Worm (Caenorhabditis elegans): ENCODE measurements around the gene clec-139.

clec-139 gene

ce11 chrII:4603035-4603434 lies 18.5 kb downstream of the clec-139 start, which contains the start of gene F35D11.4 (continued):
- TF ChIP-seq let-607 (tag; optimal IDR thresholded peaks at IDR 0.05) = peak in 1 of 2 experiments; percentile 46
- peak; percentile 48 for TF ChIP-seq tbp1 (GFP tag; optimal IDR thresholded peaks at IDR 0.05)
- peak; percentile 47; the same call in 1 of the 2 replicates for TF ChIP-seq B0336.3 (GFP tag; IDR thresholded peaks at IDR 0.05)
- peak; percentile 46 for TF ChIP-seq athp-1 (tag; optimal IDR thresholded peaks at IDR 0.05)
- TF ChIP-seq ztf-28 (GFP tag; IDR thresholded peaks at IDR 0.05) = peak; percentile 26; the same call in 1 of the 2 replicates
- TF ChIP-seq aptf-2 (GFP tag; conservative IDR thresholded peaks at IDR 0.05) = peak; percentile 88
- peak; percentile 69 for TF ChIP-seq madf-10 (tag; optimal IDR thresholded peaks at IDR 0.05)
- TF ChIP-seq atf-7 (tag; optimal IDR thresholded peaks at IDR 0.05) = peak; percentile 37
- no peak for TF ChIP-seq cebp-1 (GFP tag; IDR thresholded peaks at IDR 0.05)
- TF ChIP-seq cebp-1 (tag; optimal IDR thresholded peaks at IDR 0.05) = peak; percentile 50
- TF ChIP-seq hmg-20 (GFP tag; IDR thresholded peaks at IDR 0.05) = no peak
- TF ChIP-seq snpc-1.1 (tag; optimal IDR thresholded peaks at IDR 0.05; ENCODE audit: insufficient read depth) = no peak
- 0 out of 2 replicates have a peak, but pooled peaks have one; percentile 51 for TF ChIP-seq lir-1 (GFP tag; conservative IDR thresholded peaks at IDR 0.05)
- peak; percentile 46 for TF ChIP-seq hmg-1.2 (GFP tag; IDR thresholded peaks at IDR 0.05)
- peak; percentile 43; the same call in 1 of the 2 replicates for TF ChIP-seq ceh-91 (GFP tag; IDR thresholded peaks at IDR 0.05)
- peak; percentile 85 for TF ChIP-seq ceh-27 (GFP tag; optimal IDR thresholded peaks at IDR 0.05)
- TF ChIP-seq bed-2 (GFP tag; IDR thresholded peaks at IDR 0.05) = peak; percentile 88
- peak; percentile 73 for TF ChIP-seq lsl-1 (GFP tag; optimal IDR thresholded peaks at IDR 0.05)
- TF ChIP-seq ZK185.1 (tag; optimal IDR thresholded peaks at IDR 0.05; ENCODE audit: poor library complexity, severe bottlenecking) = peak; percentile 92
- no peak for TF ChIP-seq chd-7 (tag; optimal IDR thresholded peaks at IDR 0.05)
- no peak for TF ChIP-seq mel-28 (tag; optimal IDR thresholded peaks at IDR 0.05; ENCODE audit: borderline replicate concordance)
- TF ChIP-seq xnd-1 (tag; optimal IDR thresholded peaks at IDR 0.05) = peak; percentile 64
- TF ChIP-seq lin-40 (tag; optimal IDR thresholded peaks at IDR 0.05) = peak; percentile 51
- TF ChIP-seq him-1 (tag; optimal IDR thresholded peaks at IDR 0.05) = peak; percentile 73
- peak; percentile 47 to 61 for TF ChIP-seq rec-8 (tag; optimal IDR thresholded peaks at IDR 0.05)
- TF ChIP-seq lin-35 (GFP tag; optimal IDR thresholded peaks at IDR 0.05) = peak in 2 of 3 experiments; percentile 23 to 80
- peak; percentile 59; the same call in 1 of the 2 replicates for TF ChIP-seq K11D2.4 (GFP tag; IDR thresholded peaks at IDR 0.05)
- TF ChIP-seq nhr-80 (tag; optimal IDR thresholded peaks at IDR 0.05) = peak; percentile 29
- TF ChIP-seq ztf-18 (tag; optimal IDR thresholded peaks at IDR 0.05) = peak; percentile 35
- TF ChIP-seq efl-1 (GFP tag; optimal IDR thresholded peaks at IDR 0.05) = peak; percentile 77
- TF ChIP-seq B0019.2 (GFP tag; conservative IDR thresholded peaks at IDR 0.05) = no peak; the same call in 1 of the 2 replicates
- no peak for TF ChIP-seq mxl-1 (tag; optimal IDR thresholded peaks at IDR 0.05)
- 0 out of 2 replicates have a peak, but pooled peaks have one; percentile 64 for TF ChIP-seq let-526 (GFP tag; IDR thresholded peaks at IDR 0.05)
- TF ChIP-seq dpl-1 (GFP tag; optimal IDR thresholded peaks at IDR 0.05) = peak; percentile 76
- no peak for TF ChIP-seq snpc-4 (GFP tag; optimal IDR thresholded peaks at IDR 0.05)
- peak in 3 of 4 experiments; percentile 10 to 52 (median 27) for TF ChIP-seq snpc-4 (tag; optimal IDR thresholded peaks at IDR 0.05)
- peak; percentile 31 for TF ChIP-seq F23B12.7 (tag; optimal IDR thresholded peaks at IDR 0.05; ENCODE audit: insufficient read depth)
- peak; percentile 52 for TF ChIP-seq K12H6.12 (tag; optimal IDR thresholded peaks at IDR 0.05)

DNA sequence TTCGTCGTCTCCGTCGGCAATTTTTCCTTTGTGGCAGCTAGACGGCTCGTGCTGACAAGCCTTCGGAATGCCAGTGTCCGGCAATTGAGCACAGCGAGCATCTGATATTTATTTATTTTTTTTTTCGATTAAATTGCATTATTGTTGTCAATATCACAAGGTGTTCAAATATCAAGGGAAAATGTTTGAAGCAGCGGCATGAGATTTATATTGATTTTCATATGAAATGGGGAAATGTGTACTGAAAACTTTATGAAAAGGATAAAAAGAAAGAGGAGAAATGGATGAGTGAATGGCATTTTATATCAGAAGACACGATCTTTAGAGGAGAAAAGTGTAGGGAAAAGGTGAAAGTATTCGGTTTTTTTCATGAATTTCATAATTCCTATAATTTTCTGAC lies 19.0 kb downstream of the clec-139 start, which contains the start of gene coa-3:
Gene coa-3, minus strand, starts transcription at position 101 of the 400 bp plus-strand sequence.
- TF ChIP-seq F37B4.10 (GFP tag; IDR thresholded peaks at IDR 0.05) = no peak
- no peak for TF ChIP-seq efl-1 (GFP tag; optimal IDR thresholded peaks at IDR 0.05)
- no peak for TF ChIP-seq dpl-1 (GFP tag; optimal IDR thresholded peaks at IDR 0.05)
- no peak for TF ChIP-seq ZK185.1 (tag; optimal IDR thresholded peaks at IDR 0.05; ENCODE audit: poor library complexity, severe bottlenecking)
- TF ChIP-seq ets-4 (GFP tag; optimal IDR thresholded peaks at IDR 0.05) = no peak
- TF ChIP-seq bed-1 (GFP tag; IDR thresholded peaks at IDR 0.05) = no peak
- no peak for TF ChIP-seq mes-4 (tag; optimal IDR thresholded peaks at IDR 0.05)
- TF ChIP-seq ztf-18 (tag; optimal IDR thresholded peaks at IDR 0.05) = no peak
- TF ChIP-seq ekl-4 (GFP tag; IDR thresholded peaks at IDR 0.05) = no peak
- no peak for TF ChIP-seq attf-5 (GFP tag; optimal IDR thresholded peaks at IDR 0.05)
- TF ChIP-seq nhr-27 (tag; optimal IDR thresholded peaks at IDR 0.05) = no peak
- no peak for TF ChIP-seq hsf-1 (GFP tag; IDR thresholded peaks at IDR 0.05)
- no peak for TF ChIP-seq atf-7 (tag; optimal IDR thresholded peaks at IDR 0.05)
- no peak for TF ChIP-seq tlf-1 (GFP tag; optimal IDR thresholded peaks at IDR 0.05)
- TF ChIP-seq Y79H2A.3 (GFP tag; conservative IDR thresholded peaks at IDR 0.05) = no peak

Measured in whole organism, young adult.